Worm (Caenorhabditis elegans): ENCODE measurements around the gene acs-17.
A peak's percentile ranks its signal among the peaks of the same experiment; 100 is the strongest.

Gene acs-17

ce11 chrX:5932923-5933322 is 11.4 kb downstream of the acs-17 start:
- TF ChIP-seq efl-1 (optimal IDR thresholded peaks at IDR 0.05) (no peak), efl-1 (GFP tag; optimal IDR thresholded peaks at IDR 0.05 in 1 of 2) (peak in 1 of 2 experiments; percentile 50), nhr-71 (tag; optimal IDR thresholded peaks at IDR 0.05) (no peak), Y116A8C.19 (tag; optimal IDR thresholded peaks at IDR 0.05; ENCODE audit: borderline replicate concordance) (no peak), ztf-4 (tag; optimal IDR thresholded peaks at IDR 0.05) (no peak), snu-23 (GFP tag; optimal IDR thresholded peaks at IDR 0.05) (no peak)

- TF ChIP-seq nhr-28 (tag; optimal IDR thresholded peaks at IDR 0.05) (no peak), xbp-1 (tag; optimal IDR thresholded peaks at IDR 0.05) (no peak), nhr-19 (GFP tag; conservative IDR thresholded peaks at IDR 0.05) (no peak), ceh-88 (GFP tag; IDR thresholded peaks at IDR 0.05) (no peak), skn-1 (tag; optimal IDR thresholded peaks at IDR 0.05) (no peak), dpl-1 (GFP tag; optimal IDR thresholded peaks at IDR 0.05) (no peak), hpl-2 (GFP tag; optimal IDR thresholded peaks at IDR 0.05) (no peak), nhr-76 (tag; optimal IDR thresholded peaks at IDR 0.05) (no peak), lsy-2 (tag; optimal IDR thresholded peaks at IDR 0.05) (no peak), nhr-90 (tag; optimal IDR thresholded peaks at IDR 0.05; ENCODE audit: poor library complexity) (no peak), sptf-1 (tag; optimal IDR thresholded peaks at IDR 0.05) (no peak), aha-1 (tag; optimal IDR thresholded peaks at IDR 0.05) (no peak), ztf-11 (tag; optimal IDR thresholded peaks at IDR 0.05) (no peak), isw-1 (GFP tag; IDR thresholded peaks at IDR 0.05) (no peak), mef-2 (tag; optimal IDR thresholded peaks at IDR 0.05) (no peak), ztf-4 (tag; optimal IDR thresholded peaks at IDR 0.05) (no peak), dsc-1 (tag; optimal IDR thresholded peaks at IDR 0.05) (no peak), Y116A8C.19 (tag; optimal IDR thresholded peaks at IDR 0.05; ENCODE audit: borderline replicate concordance) (no peak), grh-1 (GFP tag; IDR thresholded peaks at IDR 0.05) (no peak)
These were observed 13.5 kb downstream of the acs-17 start, which contains the start of gene egl-6 for ce11 chrX:5930822-5931221. egl-6 (plus strand) TSS chrX:5931122.

- TF ChIP-seq lir-3 (tag; optimal IDR thresholded peaks at IDR 0.05; ENCODE audit: poor library complexity) (no peak), fkh-10 (GFP tag; optimal IDR thresholded peaks at IDR 0.05) (no peak), nhr-19 (GFP tag; conservative IDR thresholded peaks at IDR 0.05) (no peak), nhr-20 (tag; optimal IDR thresholded peaks at IDR 0.05) (no peak), swsn-7 (tag; optimal IDR thresholded peaks at IDR 0.05) (no peak), nhr-84 (tag; optimal IDR thresholded peaks at IDR 0.05) (no peak), C34B4.2 (tag; optimal IDR thresholded peaks at IDR 0.05) (no peak), xbp-1 (tag; optimal IDR thresholded peaks at IDR 0.05) (no peak), isw-1 (GFP tag; IDR thresholded peaks at IDR 0.05) (no peak), unc-62 (GFP tag; optimal IDR thresholded peaks at IDR 0.05) (no peak), skn-1 (tag; optimal IDR thresholded peaks at IDR 0.05) (no peak), mef-2 (tag; optimal IDR thresholded peaks at IDR 0.05) (no peak), ets-5 (GFP tag; IDR thresholded peaks at IDR 0.05) (no peak), fkh-8 (tag; optimal IDR thresholded peaks at IDR 0.05) (no peak), tbx-2 (tag; optimal IDR thresholded peaks at IDR 0.05) (no peak), nhr-11 (tag; optimal IDR thresholded peaks at IDR 0.05) (no peak)
These were observed 20.6 kb downstream of the acs-17 start for ce11 chrX:5923672-5924071.

ce11 chrX:5919097-5919496 is 25.2 kb downstream of the acs-17 start, which contains the start of gene capa-1:
capa-1 (plus strand) TSS chrX:5919397.
- TF ChIP-seq fkh-8 (tag; optimal IDR thresholded peaks at IDR 0.05) = peak; percentile 16
- TF ChIP-seq nhr-90 (tag; optimal IDR thresholded peaks at IDR 0.05; ENCODE audit: poor library complexity) = no peak

ce11 chrX:5917284-5917683 is 27.0 kb downstream of the acs-17 start, which contains the start of gene Y23B4A.1:
Y23B4A.1 (minus strand) TSS chrX:5917384.
- no peak for TF ChIP-seq sup-37 (GFP tag; optimal IDR thresholded peaks at IDR 0.05)
- TF ChIP-seq efl-1 (optimal IDR thresholded peaks at IDR 0.05) = no peak
- no peak for TF ChIP-seq efl-1 (GFP tag; optimal IDR thresholded peaks at IDR 0.05 in 1 of 2)
- TF ChIP-seq xbp-1 (tag; optimal IDR thresholded peaks at IDR 0.05) = no peak
- TF ChIP-seq ces-1 (GFP tag; optimal IDR thresholded peaks at IDR 0.05) = no peak
- no peak for TF ChIP-seq dpl-1 (GFP tag; optimal IDR thresholded peaks at IDR 0.05)
- no peak for TF ChIP-seq unc-98 (GFP tag; IDR thresholded peaks at IDR 0.05)
- no peak for TF ChIP-seq lin-15B (tag; optimal IDR thresholded peaks at IDR 0.05)
- no peak for TF ChIP-seq ztf-4 (tag; optimal IDR thresholded peaks at IDR 0.05)
- no peak for TF ChIP-seq nhr-20 (tag; optimal IDR thresholded peaks at IDR 0.05)
- no peak for TF ChIP-seq grh-1 (GFP tag; IDR thresholded peaks at IDR 0.05)

All from whole organism, L1 larva.